Fruit fly (Drosophila melanogaster): ENCODE results near the gene CG18858.

DNA sequence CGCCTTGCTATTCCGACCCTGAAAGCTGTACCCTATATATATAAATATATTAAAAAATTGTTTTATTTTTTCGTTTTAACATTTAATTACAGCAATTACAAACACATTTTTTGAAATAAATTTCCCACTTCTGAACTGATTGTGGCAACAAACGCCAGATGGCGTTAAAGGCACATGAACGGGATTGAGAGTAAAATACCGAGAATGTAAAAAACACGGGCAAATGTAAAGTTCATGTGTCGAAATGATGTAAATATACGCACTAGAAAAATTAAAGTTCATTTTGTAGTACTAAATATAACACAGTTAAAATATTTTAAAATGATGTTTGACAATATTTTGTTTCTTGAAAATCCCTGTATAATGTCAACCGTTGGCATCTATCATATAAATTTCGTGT lies 5.5 kb upstream of the CG18858 start:
- TF ChIP-seq h (optimal IDR thresholded peaks at IDR 0.05) (no peak), psq (optimal IDR thresholded peaks at IDR 0.05) (no peak), Sin3A (optimal IDR thresholded peaks at IDR 0.05) (no peak)
